Fruit fly (Drosophila melanogaster): ENCODE results near the gene RpL24.
A peak's percentile ranks its signal among the peaks of the same experiment; 100 is the strongest.

The RpL24 gene

DNA sequence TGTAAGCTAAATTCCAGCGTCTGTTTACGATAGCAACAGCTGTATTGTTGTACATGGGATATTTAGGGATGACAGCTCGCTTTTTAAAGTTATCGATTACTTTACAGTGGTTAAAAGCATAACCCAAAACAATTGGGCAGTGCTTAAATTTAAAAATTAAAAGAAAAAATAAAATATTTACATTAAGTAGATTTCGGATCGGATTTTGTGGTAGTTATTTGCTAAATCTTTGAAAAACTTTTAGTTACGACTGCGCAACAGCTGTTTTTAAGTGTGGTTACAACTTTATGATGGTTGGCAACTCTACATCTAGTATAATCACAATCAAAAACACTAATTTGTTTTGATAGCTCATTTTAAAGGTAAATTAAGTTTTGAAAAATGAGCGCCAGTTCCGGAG, 7.7 kb downstream of the RpL24 start, which contains the start of the genes Ing5 and CG7099:
Ing5 (minus strand) TSS at position 58 of the 400 bp plus-strand sequence.
CG7099 (plus strand) TSS at position 317 of the 400 bp plus-strand sequence.
- TF ChIP-seq Hnf4 (GFP tag; optimal IDR thresholded peaks at IDR 0.05) (peak; percentile 96), CG9705 (GFP tag; optimal IDR thresholded peaks at IDR 0.05) (peak; percentile 93), OdsH (GFP tag; optimal IDR thresholded peaks at IDR 0.05) (peak; percentile 95), br (GFP tag; optimal IDR thresholded peaks at IDR 0.05) (peak; percentile 94), GATAd (GFP tag; optimal IDR thresholded peaks at IDR 0.05) (peak; percentile 92), Myc (optimal IDR thresholded peaks at IDR 0.05) (no peak), Vsx2 (GFP tag; optimal IDR thresholded peaks at IDR 0.05; ENCODE audit: partially characterized antibody) (no peak), lola (GFP tag; optimal IDR thresholded peaks at IDR 0.05) (no peak), Dif (GFP tag; optimal IDR thresholded peaks at IDR 0.05; ENCODE audit: partially characterized antibody) (no peak), fru (GFP tag; optimal IDR thresholded peaks at IDR 0.05) (peak; percentile 94), Rel (GFP tag; optimal IDR thresholded peaks at IDR 0.05) (peak; percentile 80), Rel (tag; optimal IDR thresholded peaks at IDR 0.05) (peak; percentile 74), woc (GFP tag; optimal IDR thresholded peaks at IDR 0.05) (peak; percentile 91), sv (GFP tag; optimal IDR thresholded peaks at IDR 0.05) (peak; percentile 97), jim (GFP tag; optimal IDR thresholded peaks at IDR 0.05) (peak; percentile 78), CrebA (GFP tag; optimal IDR thresholded peaks at IDR 0.05; ENCODE audit: borderline replicate concordance) (no peak), foxo (GFP tag; optimal IDR thresholded peaks at IDR 0.05) (peak; percentile 70 to 98), Hr83 (GFP tag; optimal IDR thresholded peaks at IDR 0.05; ENCODE audit: poor library complexity, severe bottlenecking) (peak; percentile 92), Jra (GFP tag; optimal IDR thresholded peaks at IDR 0.05) (peak; percentile 90), CG32264 (GFP tag; optimal IDR thresholded peaks at IDR 0.05) (peak; percentile 63), Dfd (GFP tag; optimal IDR thresholded peaks at IDR 0.05) (no peak), brk (GFP tag; optimal IDR thresholded peaks at IDR 0.05) (no peak), Abd-B (GFP tag; optimal IDR thresholded peaks at IDR 0.05) (no peak), HLH106 (tag; optimal IDR thresholded peaks at IDR 0.05) (peak; percentile 97), h (GFP tag; optimal IDR thresholded peaks at IDR 0.05) (peak; percentile 97), ey (GFP tag; optimal IDR thresholded peaks at IDR 0.05) (peak; percentile 93), Hr78 (GFP tag; optimal IDR thresholded peaks at IDR 0.05) (no peak), usp (GFP tag; optimal IDR thresholded peaks at IDR 0.05) (no peak), psq (GFP tag; optimal IDR thresholded peaks at IDR 0.05) (peak; percentile 93), Mio (GFP tag; optimal IDR thresholded peaks at IDR 0.05) (peak; percentile 62), N (GFP tag; optimal IDR thresholded peaks at IDR 0.05) (no peak), dmrt93B (GFP tag; optimal IDR thresholded peaks at IDR 0.05) (peak; percentile 90), dl (GFP tag; optimal IDR thresholded peaks at IDR 0.05; ENCODE audit: insufficient read depth in 1 of 2, partially characterized antibody in 2 of 2) (no peak), dsf (GFP tag; optimal IDR thresholded peaks at IDR 0.05; ENCODE audit: borderline replicate concordance) (peak; percentile 92), pan (optimal IDR thresholded peaks at IDR 0.05) (no peak), rgr (GFP tag; optimal IDR thresholded peaks at IDR 0.05) (peak; percentile 98), sage (GFP tag; optimal IDR thresholded peaks at IDR 0.05) (peak; percentile 90), Sp1 (GFP tag; optimal IDR thresholded peaks at IDR 0.05) (peak; percentile 92), tai (GFP tag; optimal IDR thresholded peaks at IDR 0.05) (no peak)

DNA sequence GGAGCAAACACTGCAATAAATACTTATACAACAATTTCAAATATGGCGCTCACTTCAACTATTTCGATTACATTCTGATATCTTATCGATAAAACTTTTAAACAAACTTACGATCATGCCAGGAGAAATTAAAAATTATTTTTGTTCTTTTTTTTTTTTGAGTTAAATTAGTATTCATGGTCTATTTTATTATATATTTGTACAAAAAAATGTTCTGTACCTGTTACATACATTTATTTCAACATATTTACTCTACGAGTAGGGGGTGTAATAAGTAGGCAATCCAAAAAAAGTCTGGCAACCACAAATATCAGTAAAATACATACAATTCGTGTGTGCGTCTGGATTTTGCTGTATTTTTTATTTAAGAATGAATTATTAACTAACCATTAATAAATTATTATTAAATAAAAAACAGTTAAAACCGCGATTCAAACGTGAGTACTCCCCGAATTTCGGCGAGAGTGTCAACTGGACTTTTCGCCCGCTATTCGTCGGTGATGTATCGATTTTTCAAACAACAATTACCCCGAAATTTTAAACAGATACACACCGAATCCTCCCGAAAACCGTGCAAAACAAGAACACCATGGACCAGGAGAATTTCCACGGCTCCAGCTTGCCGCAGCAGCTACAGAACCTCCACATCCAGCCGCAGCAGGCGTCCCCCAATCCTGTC, 12.4 kb downstream of the RpL24 start, which contains the start of gene loqs:
loqs (plus strand) TSS at position 302 of the 679 bp plus-strand sequence.
- TF ChIP-seq Rel (GFP tag; optimal IDR thresholded peaks at IDR 0.05) (no peak), Rel (tag; optimal IDR thresholded peaks at IDR 0.05) (peak; percentile 20), woc (GFP tag; optimal IDR thresholded peaks at IDR 0.05) (peak; percentile 34), foxo (GFP tag; optimal IDR thresholded peaks at IDR 0.05) (peak in 1 of 2 experiments; percentile 28), usp (GFP tag; optimal IDR thresholded peaks at IDR 0.05) (no peak)

Data from whole organism, wandering third instar larva.